Worm (Caenorhabditis elegans): ENCODE measurements around the gene tsp-3.

DNA sequence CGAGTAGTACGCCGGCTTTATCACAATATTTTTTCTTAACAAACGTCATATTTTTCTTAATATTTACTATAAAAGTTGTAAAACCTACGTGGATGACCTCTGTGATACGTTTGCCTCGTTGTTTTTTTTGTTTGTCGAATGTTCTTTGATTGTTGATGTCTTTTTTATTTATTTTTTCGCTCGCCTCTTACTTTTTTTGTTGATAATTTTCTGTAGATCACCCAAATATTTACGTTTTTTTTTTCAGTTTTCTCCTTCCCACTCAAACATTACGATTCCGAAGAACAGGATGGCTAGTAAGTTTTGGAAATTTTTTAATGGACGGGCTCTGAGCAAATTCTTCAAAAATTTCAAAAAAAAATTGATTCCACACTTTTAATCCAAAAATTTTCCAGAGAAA is 47.9 kb downstream of the tsp-3 start:
- no peak for TF ChIP-seq jun-1 (tag; optimal IDR thresholded peaks at IDR 0.05)
- no peak for TF ChIP-seq ceh-82 (tag; optimal IDR thresholded peaks at IDR 0.05)
- no peak for TF ChIP-seq nhr-28 (tag; optimal IDR thresholded peaks at IDR 0.05)
- no peak for TF ChIP-seq fkh-10 (GFP tag; optimal IDR thresholded peaks at IDR 0.05)
- no peak for TF ChIP-seq ama-1 (optimal IDR thresholded peaks at IDR 0.05)
- no peak for TF ChIP-seq nhr-11 (tag; optimal IDR thresholded peaks at IDR 0.05)
- TF ChIP-seq elt-1 (tag; optimal IDR thresholded peaks at IDR 0.05): no peak
- no peak for TF ChIP-seq nhr-12 (tag; optimal IDR thresholded peaks at IDR 0.05)
- no peak for TF ChIP-seq mdl-1 (tag; optimal IDR thresholded peaks at IDR 0.05)
- no peak for TF ChIP-seq snpc-4 (tag; optimal IDR thresholded peaks at IDR 0.05)
